Worm (Caenorhabditis elegans) whole organism, mixed stage, embryonic: Measurements from ENCODE around the gene F55A11.11.

Experiments
- lin-13 ChIP-seq: fragments of 150-350 bp; optimal IDR thresholded peaks from 2 replicates; lab custom pipeline; 2014; ENCODE audit warnings: missing biosample characterization, missing genetic modification characterization
- lin-32 ChIP-seq: fragments of 200-800 bp; sonication (Bioruptor generic); optimal IDR thresholded peaks from 2 replicates; lab custom pipeline; 2018; ENCODE audit warnings: mild to moderate bottlenecking, missing genetic modification characterization, missing compliant biosample characterization
- nhr-237 ChIP-seq: fragments of 150-350 bp; optimal IDR thresholded peaks from 2 replicates; lab custom pipeline; 2014; ENCODE audit warnings: missing biosample characterization, missing genetic modification characterization
- sptf-1 ChIP-seq: sonication (generic microtip); optimal IDR thresholded peaks from 2 replicates; lab custom pipeline; 2017; ENCODE audit warnings: mild to moderate bottlenecking, missing genetic modification characterization, moderate library complexity, missing compliant biosample characterization
- ztf-11 ChIP-seq: fragments of 150-350 bp; optimal IDR thresholded peaks from 2 replicates; lab custom pipeline; 2014; ENCODE audit warnings: missing biosample characterization, missing genetic modification characterization

- TF ChIP-seq ztf-11 (tag; lab: Kevin White, UChicago) (no peak), lin-13 (tag; lab: Kevin White, UChicago) (no peak), sptf-1 (tag; lab: Kevin White, UChicago) (no peak), nhr-237 (no peak), lin-32 (GFP tag; lab: Kevin White, UChicago) (no peak)
These were observed 13.3 kb upstream of the F55A11.11 start for ce11 chrV:11769646-11770045.
